Fruit fly (Drosophila melanogaster) whole organism, wandering third instar larva: ENCODE measurements around the gene CG34328.

Experiments
- CG32264 ChIP-seq: fragments of 200-800 bp; sonication (Bioruptor generic); optimal IDR thresholded peaks from 2 replicates; lab custom pipeline; 2016; ENCODE audit warnings: missing biosample characterization, missing genetic modification characterization
- Dfd ChIP-seq: fragments of >200 bp; optimal IDR thresholded peaks from 2 replicates; lab custom pipeline; 2017; ENCODE audit warnings: missing biosample characterization, missing genetic modification characterization
- tai ChIP-seq: sonication (Bioruptor generic); optimal IDR thresholded peaks from 2 replicates; lab custom pipeline; 2016; ENCODE audit warnings: missing biosample characterization, missing genetic modification characterization

The CG34328 gene

DNA sequence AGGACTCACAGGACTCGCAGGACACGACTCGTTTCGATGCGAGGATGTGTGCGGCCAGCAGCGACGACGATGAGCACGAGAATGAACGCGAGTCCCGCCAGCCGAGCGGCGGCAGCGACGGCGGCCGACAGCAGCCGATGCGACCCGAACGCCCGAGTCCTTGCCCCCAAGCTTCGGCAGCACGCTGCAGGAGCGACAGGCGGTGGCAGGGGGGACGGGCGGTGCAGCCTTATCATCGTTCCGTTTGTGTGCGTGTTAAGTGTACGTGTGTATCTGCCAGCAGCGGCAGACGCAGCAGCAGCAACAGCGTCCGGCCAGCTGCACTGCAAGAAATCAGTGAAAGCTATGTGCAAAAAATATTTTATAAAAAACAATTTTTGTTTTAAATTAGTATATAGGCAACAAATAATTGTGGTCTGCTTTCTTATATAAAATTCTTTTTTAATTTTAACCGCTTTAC lies 43.7 kb downstream of the CG34328 start, which contains the start of gene kairos:
Gene kairos, minus strand, starts transcription at position 51 of the 460 bp plus-strand sequence.
- TF ChIP-seq CG32264 (GFP tag; lab: Kevin White, UChicago): no peak

DNA sequence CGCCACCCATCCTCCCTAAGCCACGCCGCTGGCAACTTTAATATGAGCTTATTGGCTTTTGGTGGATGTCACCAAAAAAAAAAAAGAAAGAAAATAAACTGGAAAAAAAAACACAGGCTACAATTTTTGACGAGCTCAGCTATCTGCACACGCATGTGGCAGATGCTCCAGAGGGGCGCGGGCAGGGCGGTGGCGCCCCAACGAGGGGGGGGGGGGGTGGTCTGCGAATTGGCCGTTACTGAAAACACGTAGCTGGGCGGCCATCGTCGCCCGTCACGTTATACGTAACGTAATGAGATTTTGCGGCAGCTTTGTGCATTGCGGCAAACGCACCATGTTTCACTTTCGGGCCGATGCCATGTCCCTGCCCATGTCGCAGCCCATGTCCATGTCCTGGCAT lies 49.3 kb downstream of the CG34328 start:
- TF ChIP-seq Dfd (peak; percentile 92), tai (GFP tag; lab: Kevin White, UChicago) (no peak)
